Fruit fly (Drosophila melanogaster) whole organism, embryonic: Measurements from ENCODE around the gene CG7183.
A peak's percentile ranks its signal among the peaks of the same experiment; 100 is the strongest.

Experiments used
- Ada2b ChIP-seq: fragments of 200-800 bp; sonication (Bioruptor generic); IDR thresholded peaks from 2 replicates; pipeline ENCODE4 v1.3.6; 2022; ENCODE audit warnings: missing biosample characterization, missing genetic modification characterization
- Atf3 ChIP-seq: fragments of 200-800 bp; sonication (Bioruptor generic); optimal IDR thresholded peaks from 3 replicates; lab custom pipeline; 2016; ENCODE audit warnings: missing biosample characterization, missing genetic modification characterization
- B-H1 ChIP-seq: fragments of 200-800 bp; sonication (Bioruptor generic); IDR thresholded peaks from 3 replicates; pipeline ENCODE4 v1.3.6; 2022; ENCODE audit warnings: missing biosample characterization, missing genetic modification characterization
- B-H2 ChIP-seq: fragments of 200-800 bp; sonication (Bioruptor generic); optimal IDR thresholded peaks from 2 replicates; lab custom pipeline; 2018; ENCODE audit warnings: missing biosample characterization, mild to moderate bottlenecking, missing genetic modification characterization
- Bteb2 ChIP-seq: fragments of 200-800 bp; sonication (Bioruptor generic); optimal IDR thresholded peaks from 2 replicates; lab custom pipeline; 2016; ENCODE audit warnings: missing biosample characterization, missing genetic modification characterization
- CG1024 ChIP-seq: fragments of 200-800 bp; sonication (Bioruptor generic); IDR thresholded peaks from 2 replicates; pipeline ENCODE4 v1.3.6; 2022; ENCODE audit warnings: missing biosample characterization, missing genetic modification characterization
- CG10366 ChIP-seq: fragments of 200-800 bp; sonication (Bioruptor generic); IDR thresholded peaks from 2 replicates; pipeline ENCODE4 v1.3.6; 2022; ENCODE audit warnings: missing biosample characterization, missing genetic modification characterization
- CG11093 ChIP-seq: fragments of 200-800 bp; sonication (Bioruptor generic); IDR thresholded peaks from 3 replicates; pipeline ENCODE4 v1.3.6; 2022; ENCODE audit warnings: missing biosample characterization, missing genetic modification characterization
- CG12104 ChIP-seq: fragments of 200-800 bp; sonication (Bioruptor generic); optimal IDR thresholded peaks from 3 replicates; lab custom pipeline; 2016; ENCODE audit warnings: missing biosample characterization, missing genetic modification characterization
- CG12299 ChIP-seq: fragments of 200-800 bp; sonication (Bioruptor generic); optimal IDR thresholded peaks from 2 replicates; lab custom pipeline; 2018; ENCODE audit warnings: missing biosample characterization, mild to moderate bottlenecking, missing genetic modification characterization
- CG1233 ChIP-seq: fragments of 200-800 bp; sonication (Bioruptor generic); optimal IDR thresholded peaks from 4 replicates; lab custom pipeline; 2018; ENCODE audit warnings: missing biosample characterization, mild to moderate bottlenecking, missing genetic modification characterization
- CG13287 ChIP-seq: fragments of 200-800 bp; sonication (Bioruptor generic); IDR thresholded peaks from 2 replicates; pipeline ENCODE4 v1.3.6; 2022; ENCODE audit warnings: missing biosample characterization, missing genetic modification characterization; ENCODE audit not compliant: partially characterized antibody
- CG14710 ChIP-seq: fragments of 200-800 bp; sonication (Bioruptor generic); optimal IDR thresholded peaks from 3 replicates; lab custom pipeline; 2019; ENCODE audit warnings: missing biosample characterization, mild to moderate bottlenecking, missing genetic modification characterization, moderate library complexity
- CG16863 ChIP-seq: fragments of 200-800 bp; sonication (Bioruptor generic); optimal IDR thresholded peaks from 3 replicates; lab custom pipeline; 2016; ENCODE audit warnings: missing biosample characterization, missing genetic modification characterization
- CG17186 ChIP-seq: fragments of 200-800 bp; sonication (Bioruptor generic); optimal IDR thresholded peaks from 3 replicates; lab custom pipeline; 2017; ENCODE audit warnings: missing biosample characterization, missing genetic modification reagents, missing genetic modification characterization
- CG1832 ChIP-seq: fragments of 200-800 bp; sonication (Bioruptor generic); optimal IDR thresholded peaks from 2 replicates; lab custom pipeline; 2017; ENCODE audit warnings: missing biosample characterization, mild to moderate bottlenecking, missing genetic modification characterization, inconsistent platforms
- CG2875 ChIP-seq: fragments of 200-800 bp; sonication (Bioruptor generic); optimal IDR thresholded peaks from 2 replicates; lab custom pipeline; 2017; ENCODE audit warnings: missing biosample characterization, mild to moderate bottlenecking, missing genetic modification characterization, missing genetic modification reagents
- CG4360 ChIP-seq: fragments of 200-800 bp; sonication (Bioruptor generic); IDR thresholded peaks from 2 replicates; pipeline ENCODE4 v1.3.6; 2022; ENCODE audit warnings: missing biosample characterization, missing genetic modification characterization
- CG6689 ChIP-seq: fragments of 200-800 bp; sonication (Bioruptor generic); IDR thresholded peaks from 2 replicates; pipeline ENCODE4 v1.3.6; 2022; ENCODE audit warnings: missing biosample characterization, missing genetic modification characterization
- CG6765 ChIP-seq: fragments of 200-800 bp; sonication (Bioruptor generic); optimal IDR thresholded peaks from 3 replicates; lab custom pipeline; 2017; ENCODE audit warnings: missing biosample characterization, mild to moderate bottlenecking, missing genetic modification characterization
- CG8478 ChIP-seq: fragments of >200 bp; optimal IDR thresholded peaks from 2 replicates; lab custom pipeline; 2018
- Dbx ChIP-seq: fragments of 200-800 bp; sonication (Bioruptor generic); IDR thresholded peaks from 3 replicates; pipeline ENCODE4 v1.3.6; 2022; ENCODE audit warnings: missing biosample characterization, missing genetic modification characterization
- Dp ChIP-seq: fragments of 200-800 bp; sonication (Bioruptor generic); optimal IDR thresholded peaks from 2 replicates; lab custom pipeline; 2018; ENCODE audit warnings: missing biosample characterization, mild to moderate bottlenecking, missing genetic modification characterization, moderate library complexity
- HmgZ ChIP-seq: fragments of 200-800 bp; sonication (Bioruptor generic); optimal IDR thresholded peaks from 2 replicates; lab custom pipeline; 2018; ENCODE audit warnings: missing biosample characterization, mild to moderate bottlenecking, missing genetic modification characterization
- Lhr ChIP-seq: fragments of 200-800 bp; sonication (Bioruptor generic); optimal IDR thresholded peaks from 3 replicates; lab custom pipeline; 2017; ENCODE audit warnings: mild to moderate bottlenecking, missing biosample characterization, missing genetic modification reagents, missing genetic modification characterization
- MBD-R2 ChIP-seq: fragments of 200-800 bp; sonication (Bioruptor generic); IDR thresholded peaks from 2 replicates; pipeline ENCODE4 v1.3.6; 2022; ENCODE audit warnings: missing biosample characterization, missing genetic modification characterization
- MESR4 ChIP-seq: fragments of 200-800 bp; sonication (Bioruptor generic); optimal IDR thresholded peaks from 2 replicates; lab custom pipeline; 2018; ENCODE audit warnings: missing biosample characterization, mild to moderate bottlenecking, missing genetic modification characterization, moderate library complexity
- Mes4 ChIP-seq: fragments of 200-800 bp; sonication (Bioruptor generic); optimal IDR thresholded peaks from 2 replicates; lab custom pipeline; 2016; ENCODE audit warnings: missing biosample characterization, missing genetic modification characterization
- NK7.1 ChIP-seq: fragments of 200-800 bp; sonication (Bioruptor generic); optimal IDR thresholded peaks from 3 replicates; lab custom pipeline; 2016; ENCODE audit warnings: missing biosample characterization, missing genetic modification characterization
- Nf-YB ChIP-seq: fragments of 200-800 bp; sonication (Bioruptor generic); optimal IDR thresholded peaks from 3 replicates; lab custom pipeline; 2019; ENCODE audit warnings: missing biosample characterization, mild to moderate bottlenecking, missing genetic modification characterization, moderate library complexity
- Nf-YC ChIP-seq: fragments of 200-800 bp; optimal IDR thresholded peaks from 3 replicates; lab custom pipeline; 2019; ENCODE audit warnings: missing biosample characterization, mild to moderate bottlenecking, missing genetic modification characterization, moderate library complexity
- PHDP ChIP-seq: fragments of 200-800 bp; sonication (Bioruptor generic); optimal IDR thresholded peaks from 3 replicates; lab custom pipeline; 2018; ENCODE audit warnings: missing biosample characterization, mild to moderate bottlenecking, missing genetic modification characterization, moderate library complexity
- Sry-β ChIP-seq: fragments of 200-800 bp; sonication (Bioruptor generic); optimal IDR thresholded peaks from 2 replicates; lab custom pipeline; 2018; ENCODE audit warnings: missing biosample characterization, mild to moderate bottlenecking, missing genetic modification characterization, moderate library complexity
- chinmo ChIP-seq: fragments of 200-800 bp; sonication (Bioruptor generic); IDR thresholded peaks from 4 replicates; pipeline ENCODE4 v1.3.6; 2022; ENCODE audit warnings: missing biosample characterization, missing genetic modification characterization; ENCODE audit not compliant: partially characterized antibody
- corto ChIP-seq: fragments of 200-800 bp; sonication (Bioruptor generic); optimal IDR thresholded peaks from 2 replicates; lab custom pipeline; 2016; ENCODE audit warnings: missing biosample characterization, mild to moderate bottlenecking, missing genetic modification characterization, moderate library complexity
- cwo ChIP-seq: fragments of 200-800 bp; sonication (Bioruptor generic); optimal IDR thresholded peaks from 3 replicates; lab custom pipeline; 2017; ENCODE audit warnings: missing biosample characterization, missing genetic modification characterization, mild to moderate bottlenecking, moderate library complexity, missing genetic modification reagents
- fd102C ChIP-seq: fragments of 200-800 bp; sonication (Bioruptor generic); optimal IDR thresholded peaks from 2 replicates; lab custom pipeline; 2018; ENCODE audit warnings: missing biosample characterization, mild to moderate bottlenecking, missing genetic modification characterization, moderate library complexity
- ind ChIP-seq: fragments of 200-800 bp; sonication (Bioruptor generic); optimal IDR thresholded peaks from 3 replicates; lab custom pipeline; 2016; ENCODE audit warnings: missing biosample characterization, missing genetic modification characterization
- inv ChIP-seq: fragments of 200-800 bp; sonication (Bioruptor generic); IDR thresholded peaks from 2 replicates; pipeline ENCODE4 v1.3.6; 2022; ENCODE audit warnings: missing biosample characterization, missing genetic modification characterization; ENCODE audit not compliant: partially characterized antibody
- kni ChIP-seq: fragments of 200-800 bp; sonication (Bioruptor generic); optimal IDR thresholded peaks from 3 replicates; lab custom pipeline; 2017; ENCODE audit warnings: mild to moderate bottlenecking, missing biosample characterization, missing genetic modification reagents, missing genetic modification characterization
- lmd ChIP-seq: fragments of 200-800 bp; sonication (Bioruptor generic); IDR thresholded peaks from 2 replicates; pipeline ENCODE4 v1.3.6; 2022; ENCODE audit warnings: missing biosample characterization, missing genetic modification characterization
- p53 ChIP-seq: fragments of 200-800 bp; sonication (Bioruptor generic); optimal IDR thresholded peaks from 2 replicates; lab custom pipeline; 2016; ENCODE audit warnings: missing biosample characterization, missing genetic modification characterization
- pan ChIP-seq, 4 experiments: fragments of >200 bp in 3 of 4; fragments of 200-800 bp in 1 of 4; sonication (Bioruptor generic) in 1 of 4; optimal IDR thresholded peaks in 3 of 4; IDR thresholded peaks in 1 of 4; 2 replicates each; pipeline versions ENCODE4 v1.3.6 to Lab custom; 2017 to 2022; ENCODE audit warnings: missing biosample characterization in 2 of 4, missing genetic modification characterization in 2 of 4, mixed read lengths in 1 of 4
- phol ChIP-seq: fragments of 200-800 bp; sonication (Bioruptor generic); optimal IDR thresholded peaks from 3 replicates; lab custom pipeline; 2018; ENCODE audit warnings: missing biosample characterization, mild to moderate bottlenecking, missing genetic modification characterization, moderate library complexity
- pros ChIP-seq: fragments of 200-800 bp; sonication (Bioruptor generic); optimal IDR thresholded peaks from 3 replicates; lab custom pipeline; 2019; ENCODE audit warnings: missing biosample characterization, mild to moderate bottlenecking, missing genetic modification characterization, moderate library complexity
- ranshi ChIP-seq: fragments of 200-800 bp; sonication (Bioruptor generic); IDR thresholded peaks from 2 replicates; pipeline ENCODE4 v1.3.6; 2022; ENCODE audit warnings: missing biosample characterization, missing genetic modification characterization
- ssp ChIP-seq: fragments of 200-800 bp; sonication (Bioruptor generic); IDR thresholded peaks from 2 replicates; pipeline ENCODE4 v1.3.6; 2022; ENCODE audit warnings: missing biosample characterization, missing genetic modification characterization
- sug ChIP-seq: fragments of 200-800 bp; optimal IDR thresholded peaks from 2 replicates; lab custom pipeline; 2019; ENCODE audit warnings: missing biosample characterization, mild to moderate bottlenecking, missing genetic modification characterization, moderate library complexity
- tna ChIP-seq: fragments of 200-800 bp; sonication (Bioruptor generic); IDR thresholded peaks from 2 replicates; pipeline ENCODE4 v1.3.6; 2022; ENCODE audit warnings: missing biosample characterization, missing genetic modification characterization; ENCODE audit not compliant: partially characterized antibody
- tup ChIP-seq: fragments of 200-800 bp; sonication (Bioruptor generic); optimal IDR thresholded peaks from 2 replicates; lab custom pipeline; 2016; ENCODE audit warnings: missing biosample characterization, mild to moderate bottlenecking, missing genetic modification characterization, moderate library complexity
- twi ChIP-seq: fragments of 200-800 bp; optimal IDR thresholded peaks from 2 replicates; lab custom pipeline; 2019; ENCODE audit warnings: missing biosample characterization, mild to moderate bottlenecking, missing genetic modification characterization, moderate library complexity

Gene CG7183

DNA sequence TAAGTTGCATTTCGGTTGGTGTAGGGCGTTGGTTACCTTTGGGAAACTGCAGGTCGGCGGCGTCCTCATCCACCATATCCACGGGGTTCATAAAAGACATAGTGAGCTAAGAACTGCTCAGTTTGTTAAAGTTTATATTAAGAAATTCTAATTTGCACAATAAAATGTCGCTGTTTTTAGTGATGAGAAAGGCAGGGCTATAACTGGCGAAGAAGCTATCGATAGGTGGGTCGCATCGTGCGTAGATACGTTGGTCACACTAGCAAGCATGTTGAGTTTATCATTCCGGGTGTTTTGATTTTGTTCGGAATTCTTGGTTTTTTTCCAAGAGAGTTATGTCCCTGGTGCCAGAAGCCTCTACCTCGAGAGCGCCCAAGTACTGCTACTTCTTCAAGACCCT is 34.8 kb upstream of the CG7183 start, which contains the start of the genes Ada2a, Polr2D, Tgs1 and moi (continued):
- no peak for TF ChIP-seq CG6689 (GFP tag; lab: Robert Waterston, UW)
- no peak for TF ChIP-seq CG1233
- TF ChIP-seq sug (tag; lab: Kevin White, UChicago): no peak
- TF ChIP-seq ssp (GFP tag; lab: Robert Waterston, UW): no peak
- TF ChIP-seq Dbx: no peak
- peak; percentile 66 for TF ChIP-seq inv
- TF ChIP-seq twi (tag; lab: Kevin White, UChicago): no peak
- TF ChIP-seq CG16863 (GFP tag; lab: Kevin White, UChicago): no peak
- TF ChIP-seq tup (GFP tag; lab: Kevin White, UChicago): no peak
- no peak for TF ChIP-seq PHDP
- TF ChIP-seq NK7.1 (GFP tag; lab: Kevin White, UChicago): no peak
- no peak for TF ChIP-seq CG8478 (lab: Kevin White, UChicago)
- TF ChIP-seq Mes4 (GFP tag; lab: Kevin White, UChicago): no peak
- no peak for TF ChIP-seq CG12104 (GFP tag; lab: Kevin White, UChicago)
- TF ChIP-seq HmgZ: peak; percentile 15
- no peak for TF ChIP-seq lmd (GFP tag; lab: Robert Waterston, UW)
- TF ChIP-seq CG10366 (GFP tag; lab: Robert Waterston, UW): no peak
- TF ChIP-seq CG12299 (tag; lab: Kevin White, UChicago): no peak
- TF ChIP-seq Dp: peak; percentile 67
- TF ChIP-seq pan (optimal IDR thresholded peaks at IDR 0.05; lab: Kevin White, UChicago): no peak
- TF ChIP-seq pan (GFP tag; optimal IDR thresholded peaks at IDR 0.05 in 1 of 2, IDR thresholded peaks at IDR 0.05 in 1 of 2): no peak
- TF ChIP-seq Ada2b (GFP tag; lab: Robert Waterston, UW): no peak
- 0 out of 4 replicates have a peak, but pooled peaks have one; percentile 73 for TF ChIP-seq chinmo (GFP tag; lab: Robert Waterston, UW)
- TF ChIP-seq CG14710 (tag; lab: Kevin White, UChicago): peak; percentile 15
- TF ChIP-seq CG4360: no peak
- TF ChIP-seq CG1832 (GFP tag; lab: Kevin White, UChicago): no peak
- peak; percentile 47; the same call in 1 of the 2 replicates for TF ChIP-seq tna (GFP tag; lab: Robert Waterston, UW)
- peak; percentile 86 for TF ChIP-seq CG13287
- TF ChIP-seq ind (GFP tag; lab: Kevin White, UChicago): no peak
- no peak for TF ChIP-seq pros (GFP tag; lab: Kevin White, UChicago)
- peak; percentile 9 for TF ChIP-seq CG17186
- TF ChIP-seq MESR4: peak; percentile 78
- TF ChIP-seq CG2875 (GFP tag; lab: Kevin White, UChicago): no peak
- no peak for TF ChIP-seq CG6765 (GFP tag; lab: Kevin White, UChicago)
- TF ChIP-seq corto (GFP tag; lab: Kevin White, UChicago): no peak
- no peak for TF ChIP-seq B-H1 (GFP tag; lab: Robert Waterston, UW)
- no peak for TF ChIP-seq CG1024 (GFP tag; lab: Robert Waterston, UW)
- TF ChIP-seq MBD-R2 (GFP tag; lab: Robert Waterston, UW): peak; percentile 96
- peak; percentile 5 for TF ChIP-seq Nf-YC (tag; lab: Kevin White, UChicago)
- TF ChIP-seq kni (GFP tag; lab: Kevin White, UChicago): no peak
- no peak for TF ChIP-seq CG11093
- TF ChIP-seq B-H2 (GFP tag; lab: Kevin White, UChicago): no peak
- TF ChIP-seq ranshi (GFP tag; lab: Robert Waterston, UW): no peak
- TF ChIP-seq fd102C (GFP tag; lab: Kevin White, UChicago): no peak
- no peak for TF ChIP-seq cwo (GFP tag; lab: Kevin White, UChicago)
- TF ChIP-seq Lhr (GFP tag; lab: Kevin White, UChicago): no peak
- TF ChIP-seq p53 (GFP tag; lab: Kevin White, UChicago): no peak
- no peak for TF ChIP-seq Sry-β (GFP tag; lab: Kevin White, UChicago)
- TF ChIP-seq Atf3 (GFP tag; lab: Kevin White, UChicago): no peak
- TF ChIP-seq Bteb2 (GFP tag; lab: Kevin White, UChicago): no peak
- TF ChIP-seq phol (tag; lab: Kevin White, UChicago): peak; percentile 56
- no peak for TF ChIP-seq Nf-YB (GFP tag; lab: Kevin White, UChicago)
